Fruit fly (Drosophila melanogaster) whole organism, embryonic: ENCODE data around the gene Sec63.

ENCODE experiments used
- BEAF-32 ChIP-seq: fragments of 200-800 bp; sonication (Bioruptor generic); optimal IDR thresholded peaks from 3 replicates; lab custom pipeline; 2017; ENCODE audit warnings: missing biosample characterization, missing genetic modification characterization, mild to moderate bottlenecking, moderate library complexity, missing genetic modification reagents
- Bdp1 ChIP-seq: fragments of 200-800 bp; sonication (Bioruptor generic); optimal IDR thresholded peaks from 3 replicates; lab custom pipeline; 2016; ENCODE audit warnings: missing biosample characterization, missing genetic modification characterization
- BtbVII ChIP-seq: fragments of 200-800 bp; sonication (Bioruptor generic); optimal IDR thresholded peaks from 3 replicates; lab custom pipeline; 2017; ENCODE audit warnings: missing biosample characterization, mild to moderate bottlenecking, missing genetic modification characterization
- CG12155 ChIP-seq: fragments of 200-800 bp; sonication (Bioruptor generic); optimal IDR thresholded peaks from 3 replicates; lab custom pipeline; 2016; ENCODE audit warnings: missing biosample characterization, missing genetic modification characterization
- CG1529 ChIP-seq: fragments of 200-800 bp; sonication (Bioruptor generic); optimal IDR thresholded peaks from 3 replicates; lab custom pipeline; 2018; ENCODE audit warnings: missing biosample characterization, missing genetic modification characterization
- CG17359 ChIP-seq: fragments of 200-800 bp; sonication (Bioruptor generic); optimal IDR thresholded peaks from 3 replicates; lab custom pipeline; 2018; ENCODE audit warnings: missing biosample characterization, mild to moderate bottlenecking, missing genetic modification characterization, moderate library complexity
- CG17612 ChIP-seq: fragments of 200-800 bp; sonication (Bioruptor generic); IDR thresholded peaks from 2 replicates; pipeline ENCODE4 v1.3.6; 2022; ENCODE audit warnings: missing biosample characterization, missing genetic modification characterization
- CG17829 ChIP-seq: fragments of 200-800 bp; optimal IDR thresholded peaks from 2 replicates; lab custom pipeline; 2019; ENCODE audit warnings: missing biosample characterization, mild to moderate bottlenecking, missing genetic modification characterization, moderate library complexity
- CG18011 ChIP-seq: fragments of 200-800 bp; sonication (Bioruptor generic); optimal IDR thresholded peaks from 2 replicates; lab custom pipeline; 2017; ENCODE audit warnings: missing biosample characterization, missing genetic modification characterization, mild to moderate bottlenecking, moderate library complexity, missing genotype
- CG2116 ChIP-seq: fragments of 200-800 bp; sonication (Bioruptor generic); optimal IDR thresholded peaks from 3 replicates; lab custom pipeline; 2018; ENCODE audit warnings: missing biosample characterization, mild to moderate bottlenecking, missing genetic modification characterization
- CG30020 ChIP-seq: fragments of 200-800 bp; optimal IDR thresholded peaks from 2 replicates; lab custom pipeline; 2019; ENCODE audit warnings: missing biosample characterization, mild to moderate bottlenecking, missing genetic modification characterization, moderate library complexity
- CG31365 ChIP-seq: fragments of 200-800 bp; sonication (Bioruptor generic); optimal IDR thresholded peaks from 2 replicates; lab custom pipeline; 2018; ENCODE audit warnings: missing biosample characterization, mild to moderate bottlenecking, missing genetic modification characterization
- CG32767 ChIP-seq: fragments of 200-800 bp; sonication (Bioruptor generic); IDR thresholded peaks from 2 replicates; pipeline ENCODE4 v1.3.6; 2022; ENCODE audit warnings: missing biosample characterization, missing genetic modification characterization
- CG3407 ChIP-seq: fragments of 200-800 bp; sonication (Bioruptor generic); optimal IDR thresholded peaks from 2 replicates; lab custom pipeline; 2018; ENCODE audit warnings: missing biosample characterization, mild to moderate bottlenecking, missing genetic modification characterization
- CG3847 ChIP-seq: fragments of 200-800 bp; sonication (Bioruptor generic); IDR thresholded peaks from 2 replicates; pipeline ENCODE4 v1.3.6; 2022; ENCODE audit warnings: missing biosample characterization, missing genetic modification characterization
- CG42726 ChIP-seq: fragments of 200-800 bp; sonication (Bioruptor generic); IDR thresholded peaks from 2 replicates; pipeline ENCODE4 v1.3.6; 2022; ENCODE audit warnings: missing biosample characterization, missing genetic modification characterization; ENCODE audit not compliant: partially characterized antibody
- CG4424 ChIP-seq: fragments of 200-800 bp; sonication (Bioruptor generic); optimal IDR thresholded peaks from 3 replicates; lab custom pipeline; 2016; ENCODE audit warnings: missing biosample characterization, missing genetic modification characterization
- CG4854 ChIP-seq: fragments of 200-800 bp; sonication (Bioruptor generic); optimal IDR thresholded peaks from 2 replicates; lab custom pipeline; 2016; ENCODE audit warnings: missing biosample characterization, missing genetic modification characterization, inconsistent platforms
- CG6791 ChIP-seq: fragments of 200-800 bp; sonication (Bioruptor generic); IDR thresholded peaks from 3 replicates; pipeline ENCODE4 v1.3.6; 2022; ENCODE audit warnings: missing biosample characterization, missing genetic modification characterization; ENCODE audit not compliant: partially characterized antibody
- CG8924 ChIP-seq: fragments of 200-800 bp; optimal IDR thresholded peaks from 3 replicates; lab custom pipeline; 2019; ENCODE audit warnings: missing biosample characterization, mild to moderate bottlenecking, missing genetic modification characterization, moderate library complexity
- CoRest ChIP-seq: fragments of 200-800 bp; sonication (Bioruptor generic); optimal IDR thresholded peaks from 3 replicates; lab custom pipeline; 2018; ENCODE audit warnings: missing biosample characterization, mild to moderate bottlenecking, missing genetic modification characterization, moderate library complexity
- Doc3 ChIP-seq: fragments of 200-800 bp; sonication (Bioruptor generic); IDR thresholded peaks from 3 replicates; pipeline ENCODE4 v1.3.6; 2022; ENCODE audit warnings: missing biosample characterization, missing genetic modification characterization; ENCODE audit not compliant: partially characterized antibody
- HHEX ChIP-seq: fragments of 200-800 bp; sonication (Bioruptor generic); optimal IDR thresholded peaks from 3 replicates; lab custom pipeline; 2017; ENCODE audit warnings: missing biosample characterization, mild to moderate bottlenecking, missing genetic modification characterization, missing genetic modification reagents
- HmgD ChIP-seq: fragments of 200-800 bp; sonication (Bioruptor generic); optimal IDR thresholded peaks from 3 replicates; lab custom pipeline; 2016; ENCODE audit warnings: missing biosample characterization, missing genetic modification characterization
- MBD-R2 ChIP-seq: fragments of 200-800 bp; sonication (Bioruptor generic); IDR thresholded peaks from 2 replicates; pipeline ENCODE4 v1.3.6; 2022; ENCODE audit warnings: missing biosample characterization, missing genetic modification characterization
- Neu2 ChIP-seq: fragments of 200-800 bp; sonication (Bioruptor generic); optimal IDR thresholded peaks from 3 replicates; lab custom pipeline; 2016; ENCODE audit warnings: missing biosample characterization, missing genetic modification characterization, borderline replicate concordance
- Nf-YC ChIP-seq: fragments of 200-800 bp; optimal IDR thresholded peaks from 3 replicates; lab custom pipeline; 2019; ENCODE audit warnings: missing biosample characterization, mild to moderate bottlenecking, missing genetic modification characterization, moderate library complexity
- NfI ChIP-seq: fragments of 200-800 bp; sonication (Bioruptor generic); optimal IDR thresholded peaks from 3 replicates; lab custom pipeline; 2018; ENCODE audit warnings: missing biosample characterization, mild to moderate bottlenecking, missing genetic modification characterization, moderate library complexity
- Ravus ChIP-seq: fragments of 200-800 bp; sonication (Bioruptor generic); IDR thresholded peaks from 2 replicates; pipeline ENCODE4 v1.3.6; 2022; ENCODE audit warnings: missing biosample characterization, missing genetic modification characterization
- Rfx ChIP-seq: fragments of 200-800 bp; sonication (Bioruptor generic); IDR thresholded peaks from 2 replicates; pipeline ENCODE4 v1.3.6; 2022; ENCODE audit warnings: missing biosample characterization, missing genetic modification characterization
- Sry-δ ChIP-seq: fragments of 200-800 bp; sonication (Bioruptor generic); optimal IDR thresholded peaks from 2 replicates; lab custom pipeline; 2016; ENCODE audit warnings: missing biosample characterization, missing genetic modification characterization
- YL-1 ChIP-seq: fragments of 200-800 bp; sonication (Bioruptor generic); optimal IDR thresholded peaks from 3 replicates; lab custom pipeline; 2017; ENCODE audit warnings: missing biosample characterization, mild to moderate bottlenecking, missing genetic modification characterization
- bigmax ChIP-seq: fragments of 200-800 bp; sonication (Bioruptor generic); optimal IDR thresholded peaks from 2 replicates; lab custom pipeline; 2018; ENCODE audit warnings: missing biosample characterization, mild to moderate bottlenecking, missing genetic modification characterization
- bsh ChIP-seq, 2 experiments: fragments of 200-800 bp; sonication (Bioruptor generic); optimal IDR thresholded peaks; 2 replicates each; lab custom pipeline; 2017 to 2018; ENCODE audit warnings: mild to moderate bottlenecking in 2 of 2, missing biosample characterization in 2 of 2, missing genetic modification characterization in 2 of 2, moderate library complexity in 1 of 2
- fu2 ChIP-seq: fragments of 200-800 bp; sonication (Bioruptor generic); optimal IDR thresholded peaks from 2 replicates; lab custom pipeline; 2016; ENCODE audit warnings: missing biosample characterization, missing genetic modification characterization
- klu ChIP-seq: fragments of 200-800 bp; sonication (Bioruptor generic); IDR thresholded peaks from 2 replicates; pipeline ENCODE4 v1.3.6; 2022; ENCODE audit warnings: missing biosample characterization, missing genetic modification characterization
- onecut ChIP-seq: fragments of 200-800 bp; sonication (Bioruptor generic); IDR thresholded peaks from 2 replicates; pipeline ENCODE4 v1.3.6; 2022; ENCODE audit warnings: missing biosample characterization, missing genetic modification characterization
- pb ChIP-seq: fragments of 200-800 bp; sonication (Bioruptor generic); optimal IDR thresholded peaks from 3 replicates; lab custom pipeline; 2016; ENCODE audit warnings: missing biosample characterization, missing genetic modification characterization
- phol ChIP-seq: fragments of 200-800 bp; sonication (Bioruptor generic); optimal IDR thresholded peaks from 3 replicates; lab custom pipeline; 2018; ENCODE audit warnings: missing biosample characterization, mild to moderate bottlenecking, missing genetic modification characterization, moderate library complexity
- pzg ChIP-seq: fragments of 200-800 bp; sonication (Bioruptor generic); optimal IDR thresholded peaks from 3 replicates; lab custom pipeline; 2018; ENCODE audit warnings: missing biosample characterization, mild to moderate bottlenecking, missing genetic modification characterization, moderate library complexity
- row ChIP-seq: fragments of 200-800 bp; sonication (Bioruptor generic); IDR thresholded peaks from 3 replicates; pipeline ENCODE4 v1.3.6; 2022; ENCODE audit warnings: missing biosample characterization, missing genetic modification characterization
- sens ChIP-seq: fragments of 200-800 bp; sonication (Bioruptor generic); peaks from one replicate; lab custom pipeline; 2016; ENCODE audit warnings: missing biosample characterization, missing genetic modification characterization
- seq ChIP-seq: fragments of 200-800 bp; sonication (Bioruptor generic); IDR thresholded peaks from 2 replicates; pipeline ENCODE4 v1.3.6; 2022; ENCODE audit warnings: missing biosample characterization, missing genetic modification characterization
- sim ChIP-seq: fragments of 200-800 bp; sonication (Bioruptor generic); IDR thresholded peaks from 2 replicates; pipeline ENCODE4 v1.3.6; 2022; ENCODE audit warnings: missing biosample characterization, missing genetic modification characterization
- sqz ChIP-seq: fragments of 200-800 bp; sonication (Bioruptor generic); optimal IDR thresholded peaks from 3 replicates; lab custom pipeline; 2018; ENCODE audit warnings: missing biosample characterization, mild to moderate bottlenecking, missing genetic modification characterization
- trem ChIP-seq: fragments of 200-800 bp; optimal IDR thresholded peaks from 3 replicates; lab custom pipeline; 2019; ENCODE audit warnings: missing biosample characterization, mild to moderate bottlenecking, missing genetic modification characterization, moderate library complexity
- unpg ChIP-seq: fragments of 200-800 bp; sonication (Bioruptor generic); optimal IDR thresholded peaks from 3 replicates; lab custom pipeline; 2018; ENCODE audit warnings: missing biosample characterization, mild to moderate bottlenecking, missing genetic modification characterization, moderate library complexity
- vvl ChIP-seq: fragments of 200-800 bp; sonication (Bioruptor generic); IDR thresholded peaks from 2 replicates; pipeline ENCODE4 v1.3.6; 2022; ENCODE audit warnings: missing biosample characterization, missing genetic modification characterization
- wor ChIP-seq: fragments of 200-800 bp; sonication (Bioruptor generic); IDR thresholded peaks from 2 replicates; pipeline ENCODE4 v1.3.6; 2022; ENCODE audit warnings: missing biosample characterization, missing genetic modification characterization
- z ChIP-seq: fragments of 200-800 bp; sonication (Bioruptor generic); IDR thresholded peaks from 3 replicates; pipeline ENCODE4 v1.3.6; 2022; ENCODE audit warnings: missing biosample characterization, missing genetic modification characterization

Sec63 gene

dm6 chr3L:7339216-7339742 is 21.1 kb upstream of the Sec63 start, which contains the start of the genes lark and eco (continued):
- TF ChIP-seq CG8924 (tag; lab: Kevin White, UChicago): peak; percentile 4
- TF ChIP-seq CG17612 (GFP tag; lab: Robert Waterston, UW): no peak
- peak; percentile 37; the same call in 2 of the 3 replicates for TF ChIP-seq row (GFP tag; lab: Robert Waterston, UW)
- peak; percentile 8 for TF ChIP-seq CoRest (tag; lab: Kevin White, UChicago)
- no peak for TF ChIP-seq Neu2 (GFP tag; lab: Kevin White, UChicago)
- TF ChIP-seq sens: peak; percentile 74
- TF ChIP-seq sim (GFP tag; lab: Robert Waterston, UW): no peak
- TF ChIP-seq CG6791 (GFP tag; lab: Robert Waterston, UW): no peak
- peak; percentile 17 for TF ChIP-seq CG17829 (tag; lab: Kevin White, UChicago)
- peak; percentile 96 for TF ChIP-seq YL-1 (GFP tag; lab: Kevin White, UChicago)
- TF ChIP-seq NfI (GFP tag; lab: Kevin White, UChicago): no peak
- TF ChIP-seq phol (tag; lab: Kevin White, UChicago): peak; percentile 98
- TF ChIP-seq CG2116 (GFP tag; lab: Kevin White, UChicago): peak; percentile 44
- TF ChIP-seq bsh (GFP tag; optimal IDR thresholded peaks at IDR 0.05; lab: Kevin White, UChicago): peak in 1 of 2 experiments; percentile 17
- no peak for TF ChIP-seq CG1529
- TF ChIP-seq Sry-δ (GFP tag; lab: Kevin White, UChicago): peak; percentile 14
- peak; percentile 18 for TF ChIP-seq BtbVII
- no peak for TF ChIP-seq Bdp1 (GFP tag; lab: Kevin White, UChicago)
- peak; percentile 26 for TF ChIP-seq trem (tag; lab: Kevin White, UChicago)
- TF ChIP-seq vvl (GFP tag; lab: Robert Waterston, UW): 0 out of 2 replicates have a peak, but pooled peaks have one; percentile 10
- no peak for TF ChIP-seq CG3407 (GFP tag; lab: Kevin White, UChicago)
- no peak for TF ChIP-seq Rfx (GFP tag; lab: Robert Waterston, UW)
- TF ChIP-seq z (GFP tag; lab: Robert Waterston, UW): no peak
- TF ChIP-seq Ravus (GFP tag; lab: Robert Waterston, UW): no peak
- TF ChIP-seq klu: no peak
- TF ChIP-seq wor: no peak
- TF ChIP-seq pb (GFP tag; lab: Kevin White, UChicago): no peak
- no peak for TF ChIP-seq seq
- peak; percentile 42 for TF ChIP-seq BEAF-32 (GFP tag; lab: Kevin White, UChicago)
- no peak for TF ChIP-seq CG12155 (GFP tag; lab: Kevin White, UChicago)
- TF ChIP-seq bigmax (GFP tag; lab: Kevin White, UChicago): no peak
- TF ChIP-seq Doc3: no peak
- TF ChIP-seq CG18011 (GFP tag; lab: Kevin White, UChicago): no peak
- TF ChIP-seq pzg (GFP tag; lab: Kevin White, UChicago): peak; percentile 79
- peak; percentile 23; the same call in 1 of the 2 replicates for TF ChIP-seq MBD-R2 (GFP tag; lab: Robert Waterston, UW)
- no peak for TF ChIP-seq sqz (GFP tag; lab: Kevin White, UChicago)
- TF ChIP-seq CG30020 (tag; lab: Kevin White, UChicago): peak; percentile 30
- TF ChIP-seq CG17359 (tag; lab: Kevin White, UChicago): no peak
- TF ChIP-seq CG32767 (GFP tag; lab: Robert Waterston, UW): peak; percentile 98
- no peak for TF ChIP-seq fu2
- no peak for TF ChIP-seq CG31365 (tag; lab: Kevin White, UChicago)
- TF ChIP-seq CG3847 (GFP tag; lab: Robert Waterston, UW): peak; percentile 33; the same call in 1 of the 2 replicates
- TF ChIP-seq CG4424: no peak
- TF ChIP-seq Nf-YC: peak; percentile 1
- peak; percentile 31; the same call in 1 of the 2 replicates for TF ChIP-seq CG42726 (GFP tag; lab: Robert Waterston, UW)
- no peak for TF ChIP-seq HHEX (GFP tag; lab: Kevin White, UChicago)
- no peak for TF ChIP-seq CG4854 (GFP tag; lab: Kevin White, UChicago)
- TF ChIP-seq HmgD (GFP tag; lab: Kevin White, UChicago): peak; percentile 3
- peak; percentile 77 for TF ChIP-seq onecut (GFP tag; lab: Robert Waterston, UW)
- no peak for TF ChIP-seq unpg (GFP tag; lab: Kevin White, UChicago)
